Fruit fly (Drosophila melanogaster): ENCODE measurements around the gene Hrb87F.

- TF ChIP-seq h (optimal IDR thresholded peaks at IDR 0.05): no peak
- TF ChIP-seq insv (optimal IDR thresholded peaks at IDR 0.05): no peak
- no peak for TF ChIP-seq ttk (optimal IDR thresholded peaks at IDR 0.05)
Observed at dm6 chr3R:13684569-13685402, 24.5 kb upstream of the Hrb87F start.
